Worm (Caenorhabditis elegans) whole organism, young adult: ENCODE data around the gene nhl-2.
A peak's percentile ranks its signal among the peaks of the same experiment; 100 is the strongest.

Experiments
- B0019.2 ChIP-seq: fragments of 200-800 bp; sonication (Bioruptor generic); conservative IDR thresholded peaks from 2 replicates; pipeline ENCODE4 v1.3.6; 2022; ENCODE audit warnings: missing genetic modification reagents, missing genetic modification characterization, missing compliant biosample characterization
- D2030.7 ChIP-seq: fragments of 200-800 bp; sonication (Bioruptor generic); IDR thresholded peaks from 2 replicates; pipeline ENCODE4 v1.3.6; 2022; ENCODE audit warnings: missing genetic modification reagents, missing genetic modification characterization, missing compliant biosample characterization
- F10E7.11 ChIP-seq: sonication (generic microtip); optimal IDR thresholded peaks from 2 replicates; lab custom pipeline; 2017; ENCODE audit warnings: mild to moderate bottlenecking, missing genetic modification characterization, moderate library complexity, missing compliant biosample characterization
- F33H1.4 ChIP-seq: fragments of 200-800 bp; sonication (Bioruptor generic); IDR thresholded peaks from 2 replicates; pipeline ENCODE4 v1.3.6; 2022; ENCODE audit warnings: missing genetic modification reagents, missing genetic modification characterization, missing compliant biosample characterization
- F57A8.1 ChIP-seq: fragments of 200-800 bp; sonication (Bioruptor generic); optimal IDR thresholded peaks from 2 replicates; lab custom pipeline; 2018; ENCODE audit warnings: mild to moderate bottlenecking, missing genetic modification characterization, moderate library complexity, missing compliant biosample characterization
- F57C9.4 ChIP-seq: sonication (generic microtip); optimal IDR thresholded peaks from 2 replicates; lab custom pipeline; 2017; ENCODE audit warnings: mild to moderate bottlenecking, missing genetic modification characterization, missing compliant biosample characterization
- K12H6.12 ChIP-seq: fragments of 200-800 bp; sonication (Bioruptor generic); optimal IDR thresholded peaks from 2 replicates; lab custom pipeline; 2018; ENCODE audit warnings: mild to moderate bottlenecking, missing genetic modification characterization, missing compliant biosample characterization
- T26A5.8 ChIP-seq: sonication (generic microtip); optimal IDR thresholded peaks from 2 replicates; lab custom pipeline; 2016; ENCODE audit warnings: missing genetic modification characterization, missing compliant biosample characterization
- Y53F4B.3 ChIP-seq: fragments of 200-800 bp; sonication (Bioruptor generic); IDR thresholded peaks from 2 replicates; pipeline ENCODE4 v1.3.6; 2022; ENCODE audit warnings: missing genetic modification reagents, missing genetic modification characterization, missing compliant biosample characterization
- Y79H2A.3 ChIP-seq: fragments of 200-800 bp; sonication (Bioruptor generic); conservative IDR thresholded peaks from 2 replicates; pipeline ENCODE4 v1.3.6; 2022; ENCODE audit warnings: missing genetic modification reagents, missing genetic modification characterization, missing compliant biosample characterization
- Y95B8A.8 ChIP-seq: fragments of 200-800 bp; sonication (Bioruptor generic); IDR thresholded peaks from 2 replicates; pipeline ENCODE4 v1.3.6; 2022; ENCODE audit warnings: missing genetic modification reagents, missing genetic modification characterization, missing compliant biosample characterization
- akir-1 ChIP-seq: fragments of 200-800 bp; sonication (Bioruptor generic); optimal IDR thresholded peaks from 2 replicates; lab custom pipeline; 2018; ENCODE audit warnings: mild to moderate bottlenecking, missing genetic modification characterization, moderate library complexity, missing compliant biosample characterization
- ama-1 ChIP-seq, 3 experiments: fragments of 150-350 bp in 1 of 3; sonication (generic microtip) in 2 of 3; optimal IDR thresholded peaks; 2 replicates each; lab custom pipeline; 2014 to 2018; ENCODE audit warnings: missing biosample characterization in 2 of 3, missing genetic modification characterization in 2 of 3, missing genetic modification reagents in 2 of 3
- aptf-2 ChIP-seq: fragments of 200-800 bp; sonication (Bioruptor generic); conservative IDR thresholded peaks from 2 replicates; pipeline ENCODE4 v1.3.6; 2022; ENCODE audit warnings: missing genetic modification reagents, missing genetic modification characterization, missing compliant biosample characterization
- attf-3 ChIP-seq: fragments of 200-800 bp; sonication (Bioruptor generic); conservative IDR thresholded peaks from 2 replicates; pipeline ENCODE4 v1.3.6; 2022; ENCODE audit warnings: missing genetic modification reagents, missing genetic modification characterization, missing compliant biosample characterization
- ceh-27 ChIP-seq: fragments of 200-800 bp; sonication (Bioruptor generic); optimal IDR thresholded peaks from 2 replicates; lab custom pipeline; 2018; ENCODE audit warnings: mild to moderate bottlenecking, missing genetic modification characterization, moderate library complexity, missing compliant biosample characterization
- ceh-58 ChIP-seq: fragments of 200-800 bp; sonication (Bioruptor generic); IDR thresholded peaks from 2 replicates; pipeline ENCODE4 v1.3.6; 2022; ENCODE audit warnings: missing genetic modification characterization, missing compliant biosample characterization
- ceh-91 ChIP-seq: fragments of 200-800 bp; sonication (Bioruptor generic); IDR thresholded peaks from 2 replicates; pipeline ENCODE4 v1.3.6; 2022; ENCODE audit warnings: missing genetic modification reagents, missing genetic modification characterization, missing compliant biosample characterization
- efl-1 ChIP-seq: fragments of 150-350 bp; optimal IDR thresholded peaks from 2 replicates; lab custom pipeline; 2014; ENCODE audit warnings: missing biosample characterization, missing genetic modification reagents, missing genetic modification characterization
- egl-18 ChIP-seq: fragments of 200-800 bp; sonication (Bioruptor generic); IDR thresholded peaks from 2 replicates; pipeline ENCODE4 v1.3.6; 2022; ENCODE audit warnings: missing genetic modification reagents, missing genetic modification characterization, missing compliant biosample characterization
- egl-44 ChIP-seq: fragments of 200-800 bp; sonication (Bioruptor generic); IDR thresholded peaks from 2 replicates; pipeline ENCODE4 v1.3.6; 2022; ENCODE audit warnings: missing genetic modification reagents, missing genetic modification characterization, missing compliant biosample characterization
- ekl-4 ChIP-seq: fragments of 200-800 bp; sonication (Bioruptor generic); IDR thresholded peaks from 2 replicates; pipeline ENCODE4 v1.3.6; 2022; ENCODE audit warnings: missing genetic modification reagents, missing genetic modification characterization, missing compliant biosample characterization
- ets-4 ChIP-seq: fragments of 200-800 bp; sonication (Bioruptor generic); optimal IDR thresholded peaks from 2 replicates; lab custom pipeline; 2018; ENCODE audit warnings: mild to moderate bottlenecking, missing genetic modification characterization, missing compliant biosample characterization
- gei-17 ChIP-seq: fragments of 200-800 bp; sonication (Bioruptor generic); optimal IDR thresholded peaks from 2 replicates; lab custom pipeline; 2018; ENCODE audit warnings: mild to moderate bottlenecking, missing genetic modification characterization, missing compliant biosample characterization
- him-1 ChIP-seq: sonication (generic microtip); optimal IDR thresholded peaks from 2 replicates; lab custom pipeline; 2016; ENCODE audit warnings: missing genotype, missing genetic modification reagents, missing genetic modification characterization, missing compliant biosample characterization
- hlh-12 ChIP-seq: sonication (generic microtip); optimal IDR thresholded peaks from 2 replicates; lab custom pipeline; 2016; ENCODE audit warnings: missing genetic modification characterization, missing compliant biosample characterization
- hmg-20 ChIP-seq: fragments of 200-800 bp; sonication (Bioruptor generic); IDR thresholded peaks from 2 replicates; pipeline ENCODE4 v1.3.6; 2022; ENCODE audit warnings: missing genetic modification reagents, missing genetic modification characterization, missing compliant biosample characterization
- hrde-1 ChIP-seq: sonication (generic microtip); optimal IDR thresholded peaks from 2 replicates; lab custom pipeline; 2016; ENCODE audit warnings: missing genetic modification characterization, mild to moderate bottlenecking, missing compliant biosample characterization, moderate library complexity, missing genotype, missing genetic modification reagents, borderline replicate concordance
- madf-10 ChIP-seq: sonication (generic microtip); optimal IDR thresholded peaks from 2 replicates; lab custom pipeline; 2016; ENCODE audit warnings: mild to moderate bottlenecking, missing genetic modification characterization, missing compliant biosample characterization
- madf-6 ChIP-seq: fragments of 200-800 bp; sonication (Bioruptor generic); IDR thresholded peaks from 2 replicates; pipeline ENCODE4 v1.3.6; 2022; ENCODE audit warnings: missing genetic modification reagents, missing genetic modification characterization, missing compliant biosample characterization
- mxl-1 ChIP-seq: sonication (generic microtip); optimal IDR thresholded peaks from 2 replicates; lab custom pipeline; 2016; ENCODE audit warnings: missing genetic modification characterization, missing compliant biosample characterization
- nfyb-1 ChIP-seq: fragments of 200-800 bp; sonication (Bioruptor generic); IDR thresholded peaks from 2 replicates; pipeline ENCODE4 v1.3.6; 2022; ENCODE audit warnings: missing genetic modification reagents, missing genetic modification characterization, missing compliant biosample characterization
- nhr-120 ChIP-seq: fragments of 200-800 bp; sonication (Bioruptor generic); IDR thresholded peaks from 2 replicates; pipeline ENCODE4 v1.3.6; 2022; ENCODE audit warnings: missing genetic modification characterization, missing compliant biosample characterization
- pbrm-1 ChIP-seq: fragments of 200-800 bp; sonication (Bioruptor generic); IDR thresholded peaks from 2 replicates; pipeline ENCODE4 v1.3.6; 2022; ENCODE audit warnings: missing genetic modification reagents, missing genetic modification characterization, missing compliant biosample characterization
- rpc-1 ChIP-seq, 2 experiments: fragments of 150-350 bp in 1 of 2; sonication (generic microtip) in 1 of 2; optimal IDR thresholded peaks; 2 replicates each; lab custom pipeline; 2014 to 2018; ENCODE audit warnings: missing biosample characterization in 1 of 2, missing genetic modification characterization in 1 of 2, missing genetic modification reagents in 1 of 2, missing genotype in 1 of 2
- sdz-38 ChIP-seq: sonication (generic microtip); optimal IDR thresholded peaks from 2 replicates; lab custom pipeline; 2016; ENCODE audit warnings: missing genotype, missing genetic modification characterization, missing compliant biosample characterization
- sea-2 ChIP-seq: fragments of 200-800 bp; sonication (Bioruptor generic); IDR thresholded peaks from 2 replicates; pipeline ENCODE4 v1.3.6; 2022; ENCODE audit warnings: missing genetic modification characterization, missing compliant biosample characterization
- snpc-1.3 ChIP-seq: sonication (generic microtip); optimal IDR thresholded peaks from 2 replicates; lab custom pipeline; 2017; ENCODE audit warnings: missing genetic modification characterization, mild to moderate bottlenecking, missing compliant biosample characterization, antibody characterized with exemption, moderate library complexity, missing genotype, missing genetic modification reagents; ENCODE audit not compliant: insufficient read depth
- snpc-4 ChIP-seq, 5 experiments: fragments of 150-350 bp in 1 of 5; sonication (generic microtip) in 4 of 5; optimal IDR thresholded peaks; 2 replicates each; lab custom pipeline; 2014 to 2018; ENCODE audit warnings: missing genetic modification characterization in 5 of 5, missing biosample characterization in 3 of 5, antibody characterized with exemption in 2 of 5, mild to moderate bottlenecking in 2 of 5, missing compliant biosample characterization in 2 of 5, missing genotype in 2 of 5, moderate library complexity in 2 of 5, missing genetic modification reagents in 1 of 5
- somi-1 ChIP-seq: fragments of 200-800 bp; sonication (Bioruptor generic); optimal IDR thresholded peaks from 2 replicates; lab custom pipeline; 2018; ENCODE audit warnings: mild to moderate bottlenecking, missing genetic modification characterization, missing compliant biosample characterization
- tbp1 ChIP-seq: fragments of 200-800 bp; sonication (Bioruptor generic); optimal IDR thresholded peaks from 2 replicates; lab custom pipeline; 2018; ENCODE audit warnings: mild to moderate bottlenecking, missing genetic modification characterization, missing compliant biosample characterization
- tbx-9 ChIP-seq: sonication (generic microtip); optimal IDR thresholded peaks from 2 replicates; lab custom pipeline; 2016; ENCODE audit warnings: borderline replicate concordance, missing genetic modification characterization, inconsistent platforms, missing compliant biosample characterization
- tlf-1 ChIP-seq: fragments of 200-800 bp; sonication (Bioruptor generic); optimal IDR thresholded peaks from 2 replicates; lab custom pipeline; 2018; ENCODE audit warnings: mild to moderate bottlenecking, missing genetic modification characterization, missing compliant biosample characterization
- unc-130 ChIP-seq: sonication (generic microtip); optimal IDR thresholded peaks from 2 replicates; lab custom pipeline; 2016; ENCODE audit warnings: missing genetic modification reagents, missing genetic modification characterization, missing compliant biosample characterization
- unc-62 ChIP-seq: fragments of 150-350 bp; optimal IDR thresholded peaks from 2 replicates; lab custom pipeline; 2014; ENCODE audit warnings: missing biosample characterization, missing genetic modification reagents, missing genetic modification characterization
- zim-3 ChIP-seq: sonication (generic microtip); optimal IDR thresholded peaks from 2 replicates; lab custom pipeline; 2017; ENCODE audit warnings: mild to moderate bottlenecking, missing genetic modification characterization, moderate library complexity, missing compliant biosample characterization
- ztf-28 ChIP-seq: fragments of 200-800 bp; sonication (Bioruptor generic); IDR thresholded peaks from 2 replicates; pipeline ENCODE4 v1.3.6; 2022; ENCODE audit warnings: missing genetic modification reagents, missing genetic modification characterization, missing compliant biosample characterization

nhl-2 gene

ce11 chrIII:4917960-4918712 is 19.3 kb upstream of the nhl-2 start, which contains the start of gene rpb-8 (continued):
- no peak for TF ChIP-seq ama-1 (optimal IDR thresholded peaks at IDR 0.05; lab: Kevin White, UChicago)
- TF ChIP-seq ama-1 (GFP tag; optimal IDR thresholded peaks at IDR 0.05; lab: Kevin White, UChicago): no peak
- TF ChIP-seq rpc-1 (optimal IDR thresholded peaks at IDR 0.05; lab: Kevin White, UChicago): no peak
- no peak for TF ChIP-seq rpc-1 (tag; optimal IDR thresholded peaks at IDR 0.05; lab: Kevin White, UChicago)
- no peak for TF ChIP-seq tbp1 (GFP tag; lab: Kevin White, UChicago)
- TF ChIP-seq ceh-27 (GFP tag; lab: Kevin White, UChicago): no peak
- TF ChIP-seq gei-17 (GFP tag; lab: Kevin White, UChicago): no peak
- no peak for TF ChIP-seq ekl-4 (GFP tag; lab: Robert Waterston, UW)
- TF ChIP-seq hlh-12 (tag; lab: Kevin White, UChicago): no peak
- TF ChIP-seq hmg-20 (GFP tag; lab: Robert Waterston, UW): no peak
- no peak for TF ChIP-seq Y95B8A.8 (GFP tag; lab: Robert Waterston, UW)
- TF ChIP-seq zim-3: no peak
- no peak for TF ChIP-seq unc-62 (GFP tag; lab: Kevin White, UChicago)
- no peak for TF ChIP-seq hrde-1 (tag; lab: Kevin White, UChicago)
- no peak for TF ChIP-seq unc-130 (GFP tag; lab: Kevin White, UChicago)
- no peak for TF ChIP-seq F10E7.11 (tag; lab: Kevin White, UChicago)
- no peak for TF ChIP-seq sea-2 (GFP tag; lab: Robert Waterston, UW)
- TF ChIP-seq attf-3: no peak
- TF ChIP-seq him-1 (tag; lab: Kevin White, UChicago): no peak
- peak; percentile 83 for TF ChIP-seq F33H1.4
- no peak for TF ChIP-seq egl-44 (GFP tag; lab: Robert Waterston, UW)
- no peak for TF ChIP-seq K12H6.12
- no peak for TF ChIP-seq aptf-2 (GFP tag; lab: Robert Waterston, UW)
- peak; percentile 65; the same call in 1 of the 2 replicates for TF ChIP-seq madf-6 (GFP tag; lab: Robert Waterston, UW)
- peak; percentile 71; the same call in 1 of the 2 replicates for TF ChIP-seq ztf-28 (GFP tag; lab: Robert Waterston, UW)
- no peak for TF ChIP-seq F57C9.4 (tag; lab: Kevin White, UChicago)
- no peak for TF ChIP-seq ceh-58
- no peak for TF ChIP-seq ets-4 (GFP tag; lab: Kevin White, UChicago)
- peak; percentile 70 for TF ChIP-seq efl-1 (GFP tag; lab: Kevin White, UChicago)
- no peak for TF ChIP-seq snpc-4 (GFP tag; optimal IDR thresholded peaks at IDR 0.05; lab: Kevin White, UChicago)
- no peak for TF ChIP-seq snpc-4 (tag; optimal IDR thresholded peaks at IDR 0.05; lab: Kevin White, UChicago)
- TF ChIP-seq madf-10 (tag; lab: Kevin White, UChicago): no peak
- no peak for TF ChIP-seq akir-1
- no peak for TF ChIP-seq tlf-1 (GFP tag; lab: Kevin White, UChicago)
- no peak for TF ChIP-seq mxl-1 (tag; lab: Kevin White, UChicago)
- no peak for TF ChIP-seq nhr-120 (GFP tag; lab: Robert Waterston, UW)
- no peak for TF ChIP-seq Y53F4B.3 (GFP tag; lab: Robert Waterston, UW)
- no peak for TF ChIP-seq pbrm-1 (GFP tag; lab: Robert Waterston, UW)
- TF ChIP-seq tbx-9 (tag; lab: Kevin White, UChicago): no peak
- 0 out of 2 replicates have a peak, but pooled peaks have one; percentile 14 for TF ChIP-seq ceh-91
- TF ChIP-seq egl-18: no peak
- TF ChIP-seq D2030.7 (GFP tag; lab: Robert Waterston, UW): 0 out of 2 replicates have a peak, but pooled peaks have one; percentile 17
- no peak for TF ChIP-seq snpc-1.3 (tag; lab: Kevin White, UChicago)
- no peak for TF ChIP-seq Y79H2A.3 (GFP tag; lab: Robert Waterston, UW)
- TF ChIP-seq B0019.2 (GFP tag; lab: Robert Waterston, UW): no peak
- no peak for TF ChIP-seq somi-1 (GFP tag; lab: Kevin White, UChicago)
- no peak for TF ChIP-seq sdz-38 (tag; lab: Kevin White, UChicago)
- TF ChIP-seq F57A8.1 (GFP tag; lab: Kevin White, UChicago): no peak
- no peak for TF ChIP-seq T26A5.8
- no peak for TF ChIP-seq nfyb-1
